Worm (Caenorhabditis elegans) whole organism, L1 larva: Measurements from ENCODE around the gene Y102A11A.1.

Experiments
- F16B12.6 ChIP-seq: fragments of 150-350 bp; optimal IDR thresholded peaks from 2 replicates; lab custom pipeline; 2014; ENCODE audit warnings: missing biosample characterization, missing genetic modification characterization
- ama-1 ChIP-seq: fragments of 150-350 bp; optimal IDR thresholded peaks from 2 replicates; lab custom pipeline; 2014
- ceh-63 ChIP-seq: fragments of 200-800 bp; sonication (Bioruptor generic); optimal IDR thresholded peaks from 2 replicates; lab custom pipeline; 2018; ENCODE audit warnings: mild to moderate bottlenecking, missing genetic modification characterization, missing compliant biosample characterization
- ceh-82 ChIP-seq, 3 experiments: fragments of 150-350 bp in 1 of 3; sonication (generic microtip) in 2 of 3; optimal IDR thresholded peaks; 2 replicates each; lab custom pipeline; 2014 to 2017; ENCODE audit warnings: missing biosample characterization in 3 of 3, missing genetic modification characterization in 3 of 3
- dpl-1 ChIP-seq, 3 experiments: fragments of 150-350 bp in 2 of 3; sonication (generic microtip) in 1 of 3; optimal IDR thresholded peaks; 2 replicates each; lab custom pipeline; 2014 to 2017; ENCODE audit warnings: missing biosample characterization in 3 of 3, missing genetic modification characterization in 3 of 3, missing genetic modification reagents in 3 of 3
- dsc-1 ChIP-seq: sonication (generic microtip); optimal IDR thresholded peaks from 2 replicates; lab custom pipeline; 2016; ENCODE audit warnings: mild to moderate bottlenecking, missing genetic modification characterization, missing compliant biosample characterization
- efl-1 ChIP-seq, 4 experiments: fragments of 150-350 bp; optimal IDR thresholded peaks in 3 of 4; peaks in 1 of 4; 1 replicate in 1 of 4; 2 replicates in 3 of 4; lab custom pipeline; 2014; ENCODE audit warnings: missing biosample characterization in 2 of 4, missing genetic modification characterization in 2 of 4, missing genetic modification reagents in 2 of 4
- egl-27 ChIP-seq, 2 experiments: fragments of 150-350 bp in 1 of 2; sonication (generic microtip); optimal IDR thresholded peaks; 3 replicates each; lab custom pipeline; 2017 to 2018; ENCODE audit warnings: missing biosample characterization in 2 of 2, missing genetic modification characterization in 2 of 2, missing genetic modification reagents in 2 of 2
- elt-2 ChIP-seq: sonication (generic microtip); optimal IDR thresholded peaks from 2 replicates; lab custom pipeline; 2016; ENCODE audit warnings: missing genetic modification characterization, mild to moderate bottlenecking, inconsistent platforms, missing compliant biosample characterization, missing genetic modification reagents
- elt-3 ChIP-seq, 6 experiments: fragments of 150-350 bp in 1 of 6; sonication (generic microtip); optimal IDR thresholded peaks; 2 replicates each; lab custom pipeline; 2017 to 2018; ENCODE audit warnings: missing biosample characterization in 6 of 6, missing genetic modification characterization in 6 of 6, inconsistent platforms in 1 of 6
- ets-5 ChIP-seq: fragments of 200-800 bp; sonication (Bioruptor generic); IDR thresholded peaks from 2 replicates; pipeline ENCODE4 v1.3.6; 2022; ENCODE audit warnings: missing genetic modification characterization, missing compliant biosample characterization
- fos-1 ChIP-seq: fragments of 150-350 bp; optimal IDR thresholded peaks from 2 replicates; lab custom pipeline; 2014; ENCODE audit warnings: missing biosample characterization, missing genetic modification characterization
- hlh-17 ChIP-seq: fragments of 200-800 bp; sonication (Bioruptor generic); optimal IDR thresholded peaks from 2 replicates; lab custom pipeline; 2018; ENCODE audit warnings: missing genetic modification characterization, mild to moderate bottlenecking, missing compliant biosample characterization, moderate library complexity, borderline replicate concordance
- isw-1 ChIP-seq: fragments of 200-800 bp; sonication (Bioruptor generic); IDR thresholded peaks from 2 replicates; pipeline ENCODE4 v1.3.6; 2022; ENCODE audit warnings: missing genetic modification characterization, missing compliant biosample characterization
- lin-15B ChIP-seq: fragments of 150-350 bp; sonication (generic microtip); optimal IDR thresholded peaks from 3 replicates; lab custom pipeline; 2014; ENCODE audit warnings: missing biosample characterization, missing genetic modification characterization
- lin-35 ChIP-seq, 2 experiments: fragments of 150-350 bp; optimal IDR thresholded peaks; 2 replicates each; lab custom pipeline; 2014; ENCODE audit warnings: missing biosample characterization in 2 of 2, missing genetic modification characterization in 2 of 2, missing genetic modification reagents in 2 of 2
- mab-9 ChIP-seq: fragments of 200-800 bp; sonication (Bioruptor generic); IDR thresholded peaks from 2 replicates; pipeline ENCODE4 v1.3.6; 2022; ENCODE audit warnings: missing genetic modification reagents, missing genetic modification characterization, missing compliant biosample characterization
- mdl-1 ChIP-seq, 2 experiments: fragments of 150-350 bp; optimal IDR thresholded peaks; 2 replicates each; lab custom pipeline; 2014 to 2017; ENCODE audit warnings: missing biosample characterization in 2 of 2, missing genetic modification characterization in 2 of 2, inconsistent platforms in 1 of 2
- mep-1 ChIP-seq: fragments of 150-350 bp; optimal IDR thresholded peaks from 2 replicates; lab custom pipeline; 2014; ENCODE audit warnings: missing biosample characterization, missing genetic modification characterization
- nhr-11 ChIP-seq: fragments of 150-350 bp; optimal IDR thresholded peaks from 2 replicates; lab custom pipeline; 2014; ENCODE audit warnings: missing biosample characterization, missing genetic modification characterization
- nhr-12 ChIP-seq: sonication (generic microtip); optimal IDR thresholded peaks from 2 replicates; lab custom pipeline; 2017; ENCODE audit warnings: missing biosample characterization, missing genetic modification characterization
- nhr-19 ChIP-seq: fragments of 200-800 bp; sonication (Bioruptor generic); conservative IDR thresholded peaks from 2 replicates; pipeline ENCODE4 v1.3.6; 2022; ENCODE audit warnings: missing genetic modification characterization, missing compliant biosample characterization
- nhr-237 ChIP-seq: fragments of 150-350 bp; optimal IDR thresholded peaks from 2 replicates; lab custom pipeline; 2014; ENCODE audit warnings: missing biosample characterization, missing genetic modification characterization
- nhr-71 ChIP-seq: sonication (generic microtip); optimal IDR thresholded peaks from 2 replicates; lab custom pipeline; 2016; ENCODE audit warnings: mild to moderate bottlenecking, missing genetic modification characterization, moderate library complexity, missing compliant biosample characterization
- nhr-76 ChIP-seq: sonication (generic microtip); optimal IDR thresholded peaks from 2 replicates; lab custom pipeline; 2017; ENCODE audit warnings: missing biosample characterization, missing genetic modification characterization
- nhr-90 ChIP-seq: sonication (generic microtip); optimal IDR thresholded peaks from 2 replicates; lab custom pipeline; 2016; ENCODE audit warnings: mild to moderate bottlenecking, missing genetic modification characterization, missing compliant biosample characterization; ENCODE audit not compliant: poor library complexity
- pag-3 ChIP-seq: sonication (generic microtip); optimal IDR thresholded peaks from 2 replicates; lab custom pipeline; 2017; ENCODE audit warnings: missing genetic modification characterization, mild to moderate bottlenecking, missing compliant biosample characterization, antibody characterized with exemption, borderline replicate concordance; ENCODE audit not compliant: insufficient read depth
- pax-3 ChIP-seq: fragments of 200-800 bp; sonication (Bioruptor generic); optimal IDR thresholded peaks from 2 replicates; lab custom pipeline; 2018; ENCODE audit warnings: mild to moderate bottlenecking, missing genetic modification characterization, moderate library complexity, missing compliant biosample characterization
- rnt-1 ChIP-seq: sonication (generic microtip); optimal IDR thresholded peaks from 2 replicates; lab custom pipeline; 2016; ENCODE audit warnings: mild to moderate bottlenecking, missing genetic modification characterization, moderate library complexity, missing compliant biosample characterization
- sox-4 ChIP-seq: sonication (generic microtip); optimal IDR thresholded peaks from 2 replicates; lab custom pipeline; 2016; ENCODE audit warnings: missing genetic modification characterization, missing compliant biosample characterization
- sup-37 ChIP-seq: fragments of 200-800 bp; sonication (Bioruptor generic); optimal IDR thresholded peaks from 2 replicates; lab custom pipeline; 2018; ENCODE audit warnings: mild to moderate bottlenecking, missing genetic modification characterization, missing compliant biosample characterization
- tbx-2 ChIP-seq: sonication (generic microtip); optimal IDR thresholded peaks from 2 replicates; lab custom pipeline; 2016; ENCODE audit warnings: missing genetic modification characterization, missing compliant biosample characterization
- unc-130 ChIP-seq: fragments of 150-350 bp; optimal IDR thresholded peaks from 2 replicates; lab custom pipeline; 2017; ENCODE audit warnings: missing biosample characterization, missing genetic modification characterization, inconsistent platforms
- unc-86 ChIP-seq: sonication (generic microtip); optimal IDR thresholded peaks from 2 replicates; lab custom pipeline; 2016; ENCODE audit warnings: missing genetic modification characterization, missing compliant biosample characterization
- ztf-11 ChIP-seq, 2 experiments: sonication (generic microtip); optimal IDR thresholded peaks; 2 replicates each; lab custom pipeline; 2016 to 2017; ENCODE audit warnings: missing genetic modification characterization in 2 of 2, missing biosample characterization in 1 of 2, missing compliant biosample characterization in 1 of 2
- ztf-4 ChIP-seq: fragments of 150-350 bp; optimal IDR thresholded peaks from 2 replicates; lab custom pipeline; 2014; ENCODE audit warnings: missing biosample characterization, missing genetic modification characterization

The Y102A11A.1 gene

DNA sequence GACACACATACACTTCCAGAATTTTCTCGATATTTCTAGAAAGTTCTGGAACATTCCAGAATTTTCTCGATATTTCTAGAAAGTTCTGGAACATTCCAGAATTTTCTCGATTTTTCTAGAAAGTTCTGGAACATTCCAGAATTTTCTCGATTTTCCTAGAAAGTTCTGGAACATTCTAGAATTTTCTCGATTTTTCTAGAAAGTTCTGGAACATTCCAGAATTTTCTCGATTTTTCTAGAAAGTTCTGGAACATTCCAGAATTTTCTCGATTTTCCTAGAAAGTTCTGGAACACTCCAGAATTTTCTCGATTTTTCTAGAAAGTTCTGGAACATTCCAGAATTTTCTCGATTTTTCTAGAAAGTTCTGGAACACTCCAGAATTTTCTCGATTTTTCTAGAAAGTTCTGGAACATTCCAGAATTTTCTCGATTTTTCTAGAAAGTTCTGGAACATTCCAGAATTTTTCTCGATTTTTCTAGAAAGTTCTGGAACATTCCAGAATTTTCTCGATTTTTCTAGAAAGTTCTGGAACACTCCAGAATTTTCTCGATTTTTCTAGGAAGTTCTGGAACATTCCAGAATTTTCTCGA lies 6.3 kb downstream of the Y102A11A.1 start:
- TF ChIP-seq mab-9 (GFP tag; lab: Robert Waterston, UW): peak; percentile 57; the same call in 1 of the 2 replicates

DNA sequence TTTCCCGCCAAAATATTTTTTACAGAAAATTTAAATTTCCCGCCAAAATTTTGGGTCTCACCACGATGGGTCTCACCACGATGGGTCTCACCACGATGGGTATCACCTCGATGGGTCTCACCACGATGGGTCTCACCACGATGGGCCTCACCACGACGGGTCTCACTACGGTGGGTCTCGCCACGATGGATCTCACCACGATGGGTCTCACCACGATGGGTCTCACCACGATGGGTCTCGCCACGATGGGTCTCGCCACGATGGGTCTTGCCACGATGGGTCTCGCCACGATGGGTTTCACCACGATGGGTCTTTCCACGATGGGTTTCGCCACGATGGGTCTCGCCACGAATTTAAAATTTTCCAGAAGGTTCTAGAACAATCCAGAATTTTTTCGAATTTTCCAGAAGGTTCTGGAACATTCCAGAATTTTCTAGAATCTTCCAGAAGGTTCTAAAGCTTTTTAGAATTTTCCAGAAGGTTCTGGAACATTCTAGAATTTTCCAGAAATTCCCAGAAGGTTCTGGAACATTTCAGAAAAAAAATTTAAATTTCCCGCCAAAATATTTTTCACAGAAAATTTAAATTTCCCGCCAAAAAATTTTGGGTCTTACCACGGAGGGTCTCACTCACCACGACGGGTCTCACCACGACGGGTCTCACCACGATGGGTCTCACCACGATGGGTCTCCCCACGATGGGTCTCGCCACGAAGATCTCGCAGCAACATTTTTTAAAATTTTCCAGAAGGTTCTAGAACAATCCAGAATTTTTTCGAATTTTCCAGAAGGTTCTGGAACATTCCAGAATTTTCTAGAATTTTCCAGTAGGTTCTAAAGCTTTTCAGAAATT lies 7.1 kb downstream of the Y102A11A.1 start:
- 0 out of 2 replicates have a peak, but pooled peaks have one; percentile 4 for TF ChIP-seq nhr-19

DNA sequence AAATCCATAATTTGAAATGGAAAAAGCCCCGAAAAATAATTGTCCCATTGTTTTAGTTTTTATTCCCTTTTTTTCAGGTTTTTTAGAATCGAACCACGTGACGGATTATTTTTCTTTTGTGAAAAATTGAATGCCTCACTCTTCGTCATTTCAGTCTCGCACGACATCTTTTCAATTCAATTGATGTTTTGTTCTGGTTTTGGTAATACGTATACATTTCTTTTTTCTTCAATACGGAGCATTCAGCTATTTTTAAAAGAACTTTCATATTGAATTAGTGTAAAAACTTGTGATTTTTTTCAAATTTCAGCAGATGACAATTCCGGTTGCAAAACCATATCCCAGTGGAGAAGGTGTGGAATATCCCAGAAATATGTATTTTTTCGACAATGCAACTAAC lies 13.1 kb downstream of the Y102A11A.1 start, which contains the start of gene F49H12.7:
Gene F49H12.7, plus strand, starts transcription at position 301 of the 400 bp plus-strand sequence.
- TF ChIP-seq pag-3 (tag; lab: Kevin White, UChicago) (no peak), nhr-11 (no peak), ztf-11 (tag; optimal IDR thresholded peaks at IDR 0.05; lab: Kevin White, UChicago) (no peak), mdl-1 (tag; optimal IDR thresholded peaks at IDR 0.05; lab: Kevin White, UChicago) (no peak), ets-5 (GFP tag; lab: Robert Waterston, UW) (no peak), ztf-4 (tag; lab: Kevin White, UChicago) (no peak), pax-3 (tag; lab: Kevin White, UChicago) (peak; percentile 50), egl-27 (tag; optimal IDR thresholded peaks at IDR 0.05; lab: Kevin White, UChicago) (no peak)

ce11 chrX:2068294-2068693 lies 16.7 kb downstream of the Y102A11A.1 start:
- peak in 1 of 2 experiments; percentile 35 for TF ChIP-seq lin-35 (GFP tag; optimal IDR thresholded peaks at IDR 0.05; lab: Kevin White, UChicago)
- TF ChIP-seq ceh-82 (tag; optimal IDR thresholded peaks at IDR 0.05; lab: Kevin White, UChicago): no peak
- peak; percentile 50 for TF ChIP-seq elt-2 (tag; lab: Kevin White, UChicago)
- no peak for TF ChIP-seq pag-3 (tag; lab: Kevin White, UChicago)

DNA sequence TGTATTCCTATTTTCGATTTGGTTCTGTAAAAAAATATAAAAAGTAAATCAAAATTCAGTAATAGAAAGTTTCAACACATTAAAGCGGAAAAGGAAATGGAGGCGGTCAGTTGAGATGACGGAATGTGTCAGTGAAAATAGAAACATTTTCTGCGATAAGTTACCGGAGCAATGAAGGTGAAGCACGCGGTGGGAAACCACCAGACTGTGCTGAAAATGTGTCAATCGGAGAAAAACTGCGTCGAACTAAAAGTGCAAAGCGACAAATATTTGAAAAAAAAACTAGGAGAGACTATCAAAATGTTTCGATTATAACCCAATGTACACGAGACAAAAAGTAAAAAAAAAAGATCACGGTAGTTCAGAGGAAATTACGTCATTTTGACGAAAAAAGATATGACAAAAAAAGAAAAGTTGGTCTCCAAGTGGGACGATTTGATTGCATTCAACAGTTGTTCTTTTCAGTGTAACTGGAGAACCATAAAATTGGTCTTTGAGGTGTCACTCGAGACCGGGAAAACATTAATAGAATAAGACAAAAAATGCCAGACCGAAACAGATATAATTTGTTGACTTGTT lies 18.9 kb downstream of the Y102A11A.1 start, which contains the start of gene acl-4:
Gene acl-4, minus strand, starts transcription at position 27 of the 579 bp plus-strand sequence.
- TF ChIP-seq pax-3 (tag; lab: Kevin White, UChicago) (no peak), elt-2 (tag; lab: Kevin White, UChicago) (peak; percentile 19), rnt-1 (tag; lab: Kevin White, UChicago) (peak; percentile 25), sox-4 (tag; lab: Kevin White, UChicago) (no peak), ama-1 (lab: Kevin White, UChicago) (no peak), tbx-2 (no peak), nhr-11 (no peak), efl-1 (optimal IDR thresholded peaks at IDR 0.05; lab: Kevin White, UChicago) (no peak), efl-1 (GFP tag; optimal IDR thresholded peaks at IDR 0.05 in 1 of 2; lab: Kevin White, UChicago) (peak in 1 of 2 experiments; percentile 61), hlh-17 (GFP tag; lab: Kevin White, UChicago) (no peak)

DNA sequence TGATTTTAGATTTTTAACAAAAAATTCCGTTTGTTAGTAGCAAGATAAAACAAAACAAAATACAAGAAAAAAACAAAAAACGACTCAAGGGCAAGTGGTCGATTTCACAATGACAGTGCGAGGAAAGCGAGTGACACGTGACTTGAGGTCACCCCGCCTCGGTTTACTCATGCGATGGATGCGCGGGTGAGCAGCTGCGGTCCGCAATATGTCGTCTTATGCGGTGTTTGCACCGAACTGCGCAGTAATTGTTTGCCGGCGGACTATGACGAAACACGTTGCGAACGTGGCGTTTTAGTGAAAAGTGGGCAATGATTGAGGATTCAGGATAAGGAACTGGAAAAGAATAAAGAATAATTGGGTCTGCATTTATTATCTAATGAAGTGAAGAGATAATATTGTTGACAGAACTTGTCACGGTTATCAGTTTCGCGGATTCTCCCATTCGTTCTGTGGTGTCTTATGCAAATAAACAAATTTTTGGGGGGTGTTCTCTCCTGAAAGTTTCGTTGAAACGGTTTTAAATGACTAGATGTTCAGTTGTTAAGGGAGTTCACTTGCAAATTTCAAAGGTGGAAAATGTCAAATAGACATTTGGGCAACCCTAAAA lies 19.9 kb downstream of the Y102A11A.1 start:
- peak; percentile 59 for TF ChIP-seq sup-37 (GFP tag; lab: Kevin White, UChicago)
- peak; percentile 33 for TF ChIP-seq fos-1 (tag; lab: Kevin White, UChicago)
- TF ChIP-seq unc-86: peak; percentile 74
- TF ChIP-seq lin-15B (tag; lab: Kevin White, UChicago): peak; percentile 22
- TF ChIP-seq nhr-90 (tag; lab: Kevin White, UChicago): peak; percentile 83
- TF ChIP-seq mep-1 (tag; lab: Kevin White, UChicago): peak; percentile 91
- TF ChIP-seq dsc-1: peak; percentile 45
- TF ChIP-seq unc-130 (tag; lab: Kevin White, UChicago): peak; percentile 44
- TF ChIP-seq elt-3 (tag; optimal IDR thresholded peaks at IDR 0.05; lab: Kevin White, UChicago): peak in 1 of 6 experiments; percentile 50
- peak; percentile 64 to 65 (median 64) for TF ChIP-seq dpl-1 (GFP tag; optimal IDR thresholded peaks at IDR 0.05; lab: Kevin White, UChicago)
- TF ChIP-seq ets-5 (GFP tag; lab: Robert Waterston, UW): no peak
- TF ChIP-seq F16B12.6 (tag; lab: Kevin White, UChicago): peak; percentile 96
- TF ChIP-seq nhr-237 (tag; lab: Kevin White, UChicago): no peak
- no peak for TF ChIP-seq ceh-63 (GFP tag; lab: Kevin White, UChicago)
- TF ChIP-seq isw-1: peak; percentile 67
- TF ChIP-seq nhr-71 (tag; lab: Kevin White, UChicago): peak; percentile 94
- no peak for TF ChIP-seq nhr-76 (tag; lab: Kevin White, UChicago)
- no peak for TF ChIP-seq nhr-12 (tag; lab: Kevin White, UChicago)
